Worm (Caenorhabditis elegans): Measurements from ENCODE around the gene Y38E10A.22.

Y38E10A.22 gene

DNA sequence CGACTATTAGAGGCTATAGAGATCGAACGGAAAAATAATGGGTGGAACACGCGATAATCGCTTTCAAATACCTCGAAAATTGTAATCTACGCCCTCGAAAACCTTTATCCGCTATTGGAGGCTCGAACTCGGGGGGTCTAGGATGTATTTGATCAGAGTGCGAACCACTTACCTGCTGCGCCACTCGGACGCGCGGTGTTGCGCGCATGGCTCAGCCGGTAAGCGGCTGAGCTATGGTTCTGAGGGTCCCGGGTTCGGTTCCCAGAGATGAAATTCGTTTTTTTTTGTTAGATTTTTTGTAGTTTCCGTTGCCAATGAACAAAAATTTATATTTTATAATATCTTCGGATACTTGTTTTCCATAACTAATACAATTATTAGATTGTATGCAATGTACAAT lies 9.5 kb downstream of the Y38E10A.22 start (continued):
- TF ChIP-seq tbp1 (GFP tag; optimal IDR thresholded peaks at IDR 0.05), result peak; percentile 77
- TF ChIP-seq aptf-2 (GFP tag; conservative IDR thresholded peaks at IDR 0.05), result no peak
- TF ChIP-seq ztf-6 (GFP tag; IDR thresholded peaks at IDR 0.05), result no peak
- peak; percentile 90 for TF ChIP-seq ztf-28 (GFP tag; IDR thresholded peaks at IDR 0.05)
- TF ChIP-seq Y67H2A.10 (GFP tag; conservative IDR thresholded peaks at IDR 0.05), result no peak
- no peak for TF ChIP-seq F39B2.1 (GFP tag; IDR thresholded peaks at IDR 0.05)
- no peak for TF ChIP-seq akir-1 (GFP tag; optimal IDR thresholded peaks at IDR 0.05)
- no peak for TF ChIP-seq attf-6 (GFP tag; IDR thresholded peaks at IDR 0.05)
- TF ChIP-seq D2030.7 (GFP tag; IDR thresholded peaks at IDR 0.05), result peak; percentile 63
- TF ChIP-seq unc-62 (GFP tag; optimal IDR thresholded peaks at IDR 0.05), result no peak
- TF ChIP-seq mes-4 (tag; optimal IDR thresholded peaks at IDR 0.05), result no peak
- TF ChIP-seq mxl-1 (tag; optimal IDR thresholded peaks at IDR 0.05), result no peak
- peak; percentile 51; the same call in 1 of the 2 replicates for TF ChIP-seq egrh-3 (GFP tag; IDR thresholded peaks at IDR 0.05)
- TF ChIP-seq chd-7 (tag; optimal IDR thresholded peaks at IDR 0.05), result no peak
- 0 out of 2 replicates have a peak, but pooled peaks have one; percentile 33 for TF ChIP-seq zfh-2 (GFP tag; conservative IDR thresholded peaks at IDR 0.05)
- no peak for TF ChIP-seq B0019.2 (GFP tag; conservative IDR thresholded peaks at IDR 0.05)
- no peak for TF ChIP-seq rpc-1 (optimal IDR thresholded peaks at IDR 0.05)
- peak; percentile 54 for TF ChIP-seq rpc-1 (tag; optimal IDR thresholded peaks at IDR 0.05)
- no peak for TF ChIP-seq lin-54 (GFP tag; optimal IDR thresholded peaks at IDR 0.05)
- no peak for TF ChIP-seq somi-1 (GFP tag; optimal IDR thresholded peaks at IDR 0.05)
- no peak for TF ChIP-seq ztf-22 (GFP tag; optimal IDR thresholded peaks at IDR 0.05)
- TF ChIP-seq athp-1 (tag; optimal IDR thresholded peaks at IDR 0.05), result no peak
- no peak for TF ChIP-seq madf-10 (tag; optimal IDR thresholded peaks at IDR 0.05)

DNA sequence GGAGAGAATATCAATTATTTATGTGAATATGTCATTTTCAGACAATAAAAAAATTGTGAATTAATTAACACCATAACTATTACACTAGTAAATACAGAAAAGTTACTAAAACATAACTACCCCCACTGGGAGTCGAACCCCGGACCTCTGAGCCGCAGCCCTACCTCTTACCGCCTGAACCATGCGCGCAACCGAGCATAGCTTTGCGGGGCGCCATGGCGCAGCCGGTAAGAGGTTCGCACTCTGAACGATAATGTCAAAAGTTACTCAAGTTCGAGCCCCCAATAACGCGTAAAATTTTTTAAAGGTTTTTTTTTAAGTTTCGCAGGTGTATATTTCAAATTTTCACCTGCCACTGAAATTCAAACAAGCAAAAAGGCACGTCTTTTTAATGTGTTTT lies 11.6 kb downstream of the Y38E10A.22 start:
- TF ChIP-seq mcd-1 (GFP tag; IDR thresholded peaks at IDR 0.05) (0 out of 2 replicates have a peak, but pooled peaks have one; percentile 23), tbp1 (GFP tag; optimal IDR thresholded peaks at IDR 0.05) (peak; percentile 0), zfh-2 (GFP tag; conservative IDR thresholded peaks at IDR 0.05) (peak; percentile 61), unc-62 (GFP tag; optimal IDR thresholded peaks at IDR 0.05) (no peak)

DNA sequence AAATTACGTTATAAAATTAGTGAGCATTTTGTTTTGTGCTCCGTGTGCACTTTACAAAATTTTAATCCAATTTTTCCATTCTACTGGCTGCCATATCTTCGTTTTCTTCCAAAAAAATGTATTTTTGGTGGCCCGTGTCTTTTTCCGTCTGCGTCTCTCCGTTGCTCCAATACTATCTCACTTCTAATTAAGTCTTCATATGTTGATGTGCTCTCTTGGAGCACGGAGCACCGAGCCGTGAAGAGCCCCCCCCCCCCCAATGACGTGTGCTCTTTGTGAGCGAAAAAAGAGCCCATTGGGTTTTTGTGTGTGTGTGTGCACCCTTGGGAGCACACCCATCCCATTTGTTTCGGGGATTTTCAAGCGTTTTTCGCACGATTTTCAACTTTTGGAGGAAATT lies 12.6 kb downstream of the Y38E10A.22 start:
- TF ChIP-seq ceh-27 (GFP tag; optimal IDR thresholded peaks at IDR 0.05) (peak; percentile 11), hrde-1 (tag; optimal IDR thresholded peaks at IDR 0.05; ENCODE audit: borderline replicate concordance) (no peak), hmg-1.2 (GFP tag; IDR thresholded peaks at IDR 0.05) (peak; percentile 44; the same call in 1 of the 2 replicates), zfh-2 (GFP tag; conservative IDR thresholded peaks at IDR 0.05) (peak; percentile 34; the same call in 1 of the 2 replicates)

DNA sequence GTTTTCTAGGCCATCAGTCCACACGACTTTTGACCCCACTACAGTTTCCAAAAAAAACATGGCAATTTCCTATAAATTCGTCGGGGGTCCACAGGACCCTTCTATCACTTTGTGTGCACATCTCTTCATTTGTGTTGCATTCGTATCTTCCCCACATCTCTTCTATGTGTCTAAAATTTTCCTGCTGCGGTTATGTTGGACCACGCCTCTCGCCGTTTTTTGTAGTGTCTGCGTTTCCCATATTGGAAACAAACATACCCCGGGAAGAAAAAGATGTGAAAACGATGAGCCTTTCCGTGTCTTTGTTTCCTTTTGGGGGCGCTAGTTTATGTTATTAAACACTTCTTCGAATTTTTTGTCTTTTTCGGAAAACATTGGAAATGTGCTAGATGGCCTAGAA lies 15.7 kb downstream of the Y38E10A.22 start:
- TF ChIP-seq rpc-1 (optimal IDR thresholded peaks at IDR 0.05) (no peak), rpc-1 (tag; optimal IDR thresholded peaks at IDR 0.05) (no peak), ceh-27 (GFP tag; optimal IDR thresholded peaks at IDR 0.05) (peak; percentile 15), tlf-1 (GFP tag; optimal IDR thresholded peaks at IDR 0.05) (no peak), C17E4.6 (GFP tag; IDR thresholded peaks at IDR 0.05) (no peak), aptf-3 (GFP tag; IDR thresholded peaks at IDR 0.05) (no peak), egl-18 (GFP tag; IDR thresholded peaks at IDR 0.05) (no peak), dpff-1 (tag; optimal IDR thresholded peaks at IDR 0.05) (no peak), B0336.3 (GFP tag; IDR thresholded peaks at IDR 0.05) (no peak)

All from whole organism, young adult.